Fruit fly (Drosophila melanogaster) Kc167 (cell line): ENCODE data around the gene Ns3.

Experiments
- Myc ChIP-seq: fragments of >200 bp; optimal IDR thresholded peaks from 2 replicates; lab custom pipeline; 2017; ENCODE audit warnings: missing external identifiers
- insv ChIP-seq: fragments of >200 bp; optimal IDR thresholded peaks from 3 replicates; lab custom pipeline; 2018; ENCODE audit warnings: missing external identifiers
- psq ChIP-seq: fragments of >200 bp; optimal IDR thresholded peaks from 2 replicates; lab custom pipeline; 2017; ENCODE audit warnings: missing external identifiers
- ttk ChIP-seq: sonication (Bioruptor generic); optimal IDR thresholded peaks from 2 replicates; lab custom pipeline; 2017; ENCODE audit warnings: missing external identifiers

dm6 chrX:1478276-1479122 is 14.5 kb upstream of the Ns3 start, which contains the start of gene rush:
- TF ChIP-seq insv (lab: Kevin White, UChicago) = no peak
- no peak for TF ChIP-seq psq (lab: Kevin White, UChicago)
- TF ChIP-seq Myc (lab: Kevin White, UChicago) = no peak
- no peak for TF ChIP-seq ttk (lab: Kevin White, UChicago)
